Fruit fly (Drosophila melanogaster): ENCODE measurements around the gene CAH8.
A peak's percentile ranks its signal among the peaks of the same experiment; 100 is the strongest.

The CAH8 gene

dm6 chr3R:22358810-22359209, 30.7 kb downstream of the CAH8 start (continued):
- peak; percentile 23 for TF ChIP-seq stwl (tag; optimal IDR thresholded peaks at IDR 0.05)
- peak; percentile 70 for TF ChIP-seq bab2 (GFP tag; optimal IDR thresholded peaks at IDR 0.05)
- peak; percentile 29 for TF ChIP-seq CG14965 (GFP tag; optimal IDR thresholded peaks at IDR 0.05; ENCODE audit: borderline replicate concordance)
- peak; percentile 47 for TF ChIP-seq grn (GFP tag; optimal IDR thresholded peaks at IDR 0.05)
- no peak for TF ChIP-seq CG1832 (GFP tag; optimal IDR thresholded peaks at IDR 0.05)
- peak; percentile 77 for TF ChIP-seq fd96Cb (tag; optimal IDR thresholded peaks at IDR 0.05)
- peak; percentile 61 for TF ChIP-seq Xbp1 (GFP tag; optimal IDR thresholded peaks at IDR 0.05)
- no peak for TF ChIP-seq yki (optimal IDR thresholded peaks at IDR 0.05)
- TF ChIP-seq vfl (GFP tag; optimal IDR thresholded peaks at IDR 0.05): no peak
- TF ChIP-seq CG17361 (GFP tag; IDR thresholded peaks at IDR 0.05): peak; percentile 83
- TF ChIP-seq CG12104 (GFP tag; optimal IDR thresholded peaks at IDR 0.05): peak; percentile 78
- peak; percentile 82 for TF ChIP-seq CG14441 (GFP tag; IDR thresholded peaks at IDR 0.05)
- peak; percentile 75 for TF ChIP-seq Bdp1 (GFP tag; optimal IDR thresholded peaks at IDR 0.05)
- TF ChIP-seq Blimp-1 (GFP tag; optimal IDR thresholded peaks at IDR 0.05): peak; percentile 88
- no peak for TF ChIP-seq run (tag; optimal IDR thresholded peaks at IDR 0.05)
- peak; percentile 77 for TF ChIP-seq CG11247 (GFP tag; IDR thresholded peaks at IDR 0.05)
- no peak for TF ChIP-seq br (optimal IDR thresholded peaks at IDR 0.05)
- TF ChIP-seq CG8281 (tag; optimal IDR thresholded peaks at IDR 0.05): peak; percentile 54
- peak; percentile 10 for TF ChIP-seq CG15073 (GFP tag; optimal IDR thresholded peaks at IDR 0.05)
- TF ChIP-seq CG4360 (GFP tag; IDR thresholded peaks at IDR 0.05): peak; percentile 61; the same call in 1 of the 2 replicates
- TF ChIP-seq CG3407 (GFP tag; optimal IDR thresholded peaks at IDR 0.05): peak; percentile 83
- TF ChIP-seq Max (GFP tag; optimal IDR thresholded peaks at IDR 0.05): peak; percentile 77
- TF ChIP-seq Side (GFP tag; optimal IDR thresholded peaks at IDR 0.05): peak; percentile 12
- TF ChIP-seq CG6654 (GFP tag; optimal IDR thresholded peaks at IDR 0.05): no peak
- TF ChIP-seq otp (GFP tag; IDR thresholded peaks at IDR 0.05): peak; percentile 61; the same call in 2 of the 3 replicates
- no peak for TF ChIP-seq zfh2 (GFP tag; optimal IDR thresholded peaks at IDR 0.05)
- no peak for TF ChIP-seq HLH4C (GFP tag; IDR thresholded peaks at IDR 0.05; ENCODE audit: partially characterized antibody)
- TF ChIP-seq CG16779 (GFP tag; IDR thresholded peaks at IDR 0.05): no peak
- no peak for TF ChIP-seq crol (GFP tag; IDR thresholded peaks at IDR 0.05)
- peak; percentile 58 for TF ChIP-seq wek (GFP tag; optimal IDR thresholded peaks at IDR 0.05)
- TF ChIP-seq gce (GFP tag; IDR thresholded peaks at IDR 0.05): peak; percentile 23; the same call in 1 of the 3 replicates
- no peak for TF ChIP-seq CG9797 (GFP tag; optimal IDR thresholded peaks at IDR 0.05)
- no peak for TF ChIP-seq sna (GFP tag; IDR thresholded peaks at IDR 0.05; ENCODE audit: partially characterized antibody)
- peak; percentile 73 for TF ChIP-seq CG32532 (GFP tag; IDR thresholded peaks at IDR 0.05)
- peak; percentile 82 for TF ChIP-seq gem (tag; optimal IDR thresholded peaks at IDR 0.05)
- peak; percentile 61 for TF ChIP-seq Atf-2 (GFP tag; optimal IDR thresholded peaks at IDR 0.05)
- TF ChIP-seq crp (GFP tag; optimal IDR thresholded peaks at IDR 0.05): peak in 1 of 2 experiments; percentile 18
- no peak for TF ChIP-seq hb (GFP tag; IDR thresholded peaks at IDR 0.05; ENCODE audit: partially characterized antibody)
- peak; percentile 69 for TF ChIP-seq sim (GFP tag; IDR thresholded peaks at IDR 0.05)
- TF ChIP-seq CG1024 (GFP tag; IDR thresholded peaks at IDR 0.05): peak; percentile 39; the same call in 1 of the 2 replicates
- no peak for TF ChIP-seq vnd (GFP tag; IDR thresholded peaks at IDR 0.05; ENCODE audit: partially characterized antibody)
- peak; percentile 72 for TF ChIP-seq CG18599 (GFP tag; optimal IDR thresholded peaks at IDR 0.05)
- no peak for TF ChIP-seq CG2129 (GFP tag; IDR thresholded peaks at IDR 0.05; ENCODE audit: partially characterized antibody)
- peak; percentile 52 for TF ChIP-seq CG3281 (GFP tag; optimal IDR thresholded peaks at IDR 0.05)
- TF ChIP-seq CG7556 (GFP tag; optimal IDR thresholded peaks at IDR 0.05): peak; percentile 67
- no peak for TF ChIP-seq ftz-f1 (GFP tag; optimal IDR thresholded peaks at IDR 0.05)
- peak; percentile 49; the same call in 1 of the 3 replicates for TF ChIP-seq CG2889 (GFP tag; IDR thresholded peaks at IDR 0.05)
- no peak for TF ChIP-seq cad (GFP tag; optimal IDR thresholded peaks at IDR 0.05)
- TF ChIP-seq CG31365 (tag; optimal IDR thresholded peaks at IDR 0.05): peak; percentile 41
- no peak for TF ChIP-seq pros (GFP tag; optimal IDR thresholded peaks at IDR 0.05)
- TF ChIP-seq bbx (GFP tag; IDR thresholded peaks at IDR 0.05; ENCODE audit: partially characterized antibody): no peak

Measured in whole organism, embryonic.